Worm (Caenorhabditis elegans): ENCODE measurements around the gene B0294.1.

DNA sequence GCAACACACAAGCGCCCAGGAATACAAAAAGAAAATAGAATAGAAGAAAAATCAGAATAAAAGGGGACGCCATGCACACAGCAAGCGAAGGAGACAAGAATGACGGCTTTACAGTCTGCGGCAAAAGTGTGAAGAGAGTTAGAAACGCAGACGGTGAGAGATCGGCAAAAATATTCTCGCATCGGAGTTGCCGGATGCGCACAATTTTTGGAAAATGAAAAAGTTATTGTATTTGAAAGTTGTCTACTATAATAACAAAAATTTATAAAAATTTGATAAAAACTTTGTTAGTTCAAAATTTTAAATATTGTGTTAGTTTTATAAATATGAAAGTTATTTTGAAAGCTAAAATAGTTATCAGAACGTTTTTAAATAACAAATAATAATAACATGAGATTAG is 25.2 kb upstream of the B0294.1 start, which contains the start of gene ZC53.22:
- TF ChIP-seq ama-1 (optimal IDR thresholded peaks at IDR 0.05): no peak
- TF ChIP-seq flt-1 (GFP tag; IDR thresholded peaks at IDR 0.05): no peak
- no peak for TF ChIP-seq F13C5.2 (tag; optimal IDR thresholded peaks at IDR 0.05)
- no peak for TF ChIP-seq pes-1 (GFP tag; IDR thresholded peaks at IDR 0.05)
- no peak for TF ChIP-seq ets-7 (tag; optimal IDR thresholded peaks at IDR 0.05)
- no peak for TF ChIP-seq ceh-13 (GFP tag; optimal IDR thresholded peaks at IDR 0.05)
- TF ChIP-seq hnd-1 (tag; optimal IDR thresholded peaks at IDR 0.05): no peak
- TF ChIP-seq tra-4 (tag; optimal IDR thresholded peaks at IDR 0.05): no peak
- no peak for TF ChIP-seq hmbx-1 (tag; optimal IDR thresholded peaks at IDR 0.05)
- no peak for TF ChIP-seq tbx-37 (GFP tag; conservative IDR thresholded peaks at IDR 0.05)

All from whole organism, early embryonic.